Worm (Caenorhabditis elegans): ENCODE measurements around the gene svh-5.

- TF ChIP-seq scrt-1 (GFP tag; IDR thresholded peaks at IDR 0.05), result no peak
- no peak for TF ChIP-seq aly-1 (tag; optimal IDR thresholded peaks at IDR 0.05)
- no peak for TF ChIP-seq ceh-36 (tag; optimal IDR thresholded peaks at IDR 0.05)
Observed at ce11 chrX:15392672-15393071, 15.0 kb upstream of the svh-5 start.

All from whole organism, early embryonic.